Worm (Caenorhabditis elegans): ENCODE data around the gene Y97E10AR.1.
A peak's percentile ranks its signal among the peaks of the same experiment; 100 is the strongest.

The Y97E10AR.1 gene

DNA sequence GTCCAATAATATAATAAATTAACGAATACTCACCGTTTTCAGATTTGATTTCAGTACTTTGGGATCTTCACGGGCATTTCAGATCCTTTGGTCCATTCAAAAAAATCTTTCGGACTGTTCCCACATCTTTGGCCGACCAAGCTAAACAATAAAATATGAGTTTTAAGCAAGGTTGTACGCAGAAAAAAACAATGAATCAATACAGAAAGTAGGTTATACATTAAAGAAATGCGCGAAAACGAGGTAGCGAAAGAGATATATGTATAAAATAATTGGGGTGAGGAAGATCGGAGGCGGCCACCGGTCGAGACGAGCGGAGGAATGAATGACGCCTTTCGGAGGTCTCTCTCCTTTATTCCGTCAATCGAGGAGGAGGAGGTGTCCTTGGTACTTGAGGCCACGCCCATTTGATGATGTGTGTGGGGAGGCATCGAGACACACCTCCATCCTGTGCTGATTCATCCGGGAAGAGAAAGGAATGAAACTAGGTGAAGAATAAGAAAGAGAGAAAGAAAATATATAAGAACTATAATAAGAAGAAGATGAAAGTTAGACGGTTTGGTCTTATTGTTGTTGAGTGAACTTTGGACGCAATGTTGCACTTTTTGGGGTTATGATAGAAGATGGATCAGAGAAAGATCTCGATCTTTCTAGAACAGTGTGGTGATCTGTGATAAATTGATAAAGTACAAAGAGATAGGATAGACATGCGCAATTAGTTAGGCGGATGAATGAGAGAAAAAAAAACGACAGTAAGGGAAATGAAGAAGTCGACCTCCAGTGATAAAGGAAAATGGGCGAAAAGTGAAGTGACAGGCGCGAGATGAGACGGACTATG, 39.2 kb downstream of the Y97E10AR.1 start:
- no peak for TF ChIP-seq him-1 (tag; optimal IDR thresholded peaks at IDR 0.05)
- TF ChIP-seq ama-1 (optimal IDR thresholded peaks at IDR 0.05): peak; percentile 86
- TF ChIP-seq ama-1 (GFP tag; optimal IDR thresholded peaks at IDR 0.05): no peak
- 0 out of 2 replicates have a peak, but pooled peaks have one; percentile 5 for TF ChIP-seq dox-1 (GFP tag; IDR thresholded peaks at IDR 0.05)
- TF ChIP-seq rpc-1 (optimal IDR thresholded peaks at IDR 0.05): peak; percentile 38
- TF ChIP-seq rpc-1 (tag; optimal IDR thresholded peaks at IDR 0.05): no peak
- TF ChIP-seq hsf-1 (GFP tag; IDR thresholded peaks at IDR 0.05): peak; percentile 89
- peak; percentile 54 for TF ChIP-seq somi-1 (GFP tag; optimal IDR thresholded peaks at IDR 0.05)
- TF ChIP-seq dpff-1 (tag; optimal IDR thresholded peaks at IDR 0.05): no peak

ce11 chrV:8041336-8041868, 40.1 kb downstream of the Y97E10AR.1 start:
- TF ChIP-seq athp-1 (tag; optimal IDR thresholded peaks at IDR 0.05): no peak
- TF ChIP-seq ama-1 (optimal IDR thresholded peaks at IDR 0.05): no peak
- TF ChIP-seq ama-1 (GFP tag; optimal IDR thresholded peaks at IDR 0.05): no peak
- TF ChIP-seq F37B4.10 (GFP tag; IDR thresholded peaks at IDR 0.05): no peak
- no peak for TF ChIP-seq nhr-120 (GFP tag; IDR thresholded peaks at IDR 0.05)
- no peak for TF ChIP-seq ceh-91 (GFP tag; IDR thresholded peaks at IDR 0.05)
- TF ChIP-seq ccch-3 (GFP tag; optimal IDR thresholded peaks at IDR 0.05): no peak
- no peak for TF ChIP-seq lin-54 (GFP tag; optimal IDR thresholded peaks at IDR 0.05)
- no peak for TF ChIP-seq egl-18 (GFP tag; IDR thresholded peaks at IDR 0.05)
- no peak for TF ChIP-seq K11D2.4 (GFP tag; IDR thresholded peaks at IDR 0.05)

- no peak for TF ChIP-seq snpc-1.1 (tag; optimal IDR thresholded peaks at IDR 0.05; ENCODE audit: insufficient read depth)
- no peak for TF ChIP-seq ceh-27 (GFP tag; optimal IDR thresholded peaks at IDR 0.05)
- TF ChIP-seq F23B12.7 (tag; optimal IDR thresholded peaks at IDR 0.05; ENCODE audit: insufficient read depth): no peak
- no peak for TF ChIP-seq nhr-179 (tag; optimal IDR thresholded peaks at IDR 0.05)
- no peak for TF ChIP-seq B0336.3 (GFP tag; IDR thresholded peaks at IDR 0.05)
- TF ChIP-seq lin-26 (GFP tag; IDR thresholded peaks at IDR 0.05): no peak
- no peak for TF ChIP-seq ceh-79 (tag; optimal IDR thresholded peaks at IDR 0.05)
- TF ChIP-seq sdz-38 (tag; optimal IDR thresholded peaks at IDR 0.05): no peak
- TF ChIP-seq ZK185.1 (tag; optimal IDR thresholded peaks at IDR 0.05; ENCODE audit: poor library complexity, severe bottlenecking): no peak
Observed at ce11 chrV:8043664-8044063, 42.4 kb downstream of the Y97E10AR.1 start.

- no peak for TF ChIP-seq ceh-58 (GFP tag; IDR thresholded peaks at IDR 0.05)
- no peak for TF ChIP-seq let-607 (tag; optimal IDR thresholded peaks at IDR 0.05)
- no peak for TF ChIP-seq nfya-1 (tag; optimal IDR thresholded peaks at IDR 0.05; ENCODE audit: borderline replicate concordance, insufficient read depth)
- no peak for TF ChIP-seq B0336.3 (GFP tag; IDR thresholded peaks at IDR 0.05)
- no peak for TF ChIP-seq F23B12.7 (tag; optimal IDR thresholded peaks at IDR 0.05; ENCODE audit: insufficient read depth)
- TF ChIP-seq nhr-27 (tag; optimal IDR thresholded peaks at IDR 0.05): no peak
- TF ChIP-seq athp-1 (tag; optimal IDR thresholded peaks at IDR 0.05): no peak
- no peak for TF ChIP-seq hmg-1.2 (GFP tag; IDR thresholded peaks at IDR 0.05)
Observed at ce11 chrV:8044957-8045356, 43.7 kb downstream of the Y97E10AR.1 start.

ce11 chrV:8046706-8047105, 45.4 kb downstream of the Y97E10AR.1 start, which contains the start of gene ZC513.3:
Gene ZC513.3 (plus strand): TSS chrV:8047006.
- TF ChIP-seq snpc-3.4 (tag; optimal IDR thresholded peaks at IDR 0.05): no peak
- TF ChIP-seq nhr-80 (tag; optimal IDR thresholded peaks at IDR 0.05): no peak
- no peak for TF ChIP-seq pbrm-1 (GFP tag; IDR thresholded peaks at IDR 0.05)
- TF ChIP-seq ceh-79 (tag; optimal IDR thresholded peaks at IDR 0.05): no peak
- TF ChIP-seq nfya-2 (GFP tag; IDR thresholded peaks at IDR 0.05): no peak
- no peak for TF ChIP-seq chd-7 (tag; optimal IDR thresholded peaks at IDR 0.05)
- no peak for TF ChIP-seq mel-28 (tag; optimal IDR thresholded peaks at IDR 0.05; ENCODE audit: borderline replicate concordance)
- TF ChIP-seq ztf-28 (GFP tag; IDR thresholded peaks at IDR 0.05): no peak
- no peak for TF ChIP-seq hlh-26 (GFP tag; conservative IDR thresholded peaks at IDR 0.05)
- no peak for TF ChIP-seq attf-5 (GFP tag; optimal IDR thresholded peaks at IDR 0.05)
- TF ChIP-seq tbp1 (GFP tag; optimal IDR thresholded peaks at IDR 0.05): no peak
- TF ChIP-seq ceh-100 (GFP tag; IDR thresholded peaks at IDR 0.05): no peak
- no peak for TF ChIP-seq egl-18 (GFP tag; IDR thresholded peaks at IDR 0.05)

Measured in whole organism, young adult.